Worm (Caenorhabditis elegans): ENCODE results near the gene srw-142.

srw-142 gene

ce11 chrV:2958202-2958601 lies at the start of gene srw-142:
TSS of gene srw-142 (minus strand) at chrV:2958302.
- no peak for TF ChIP-seq nhr-2 (tag; optimal IDR thresholded peaks at IDR 0.05)
- no peak for TF ChIP-seq zip-8 (tag; optimal IDR thresholded peaks at IDR 0.05)
- no peak for TF ChIP-seq unc-39 (tag; optimal IDR thresholded peaks at IDR 0.05)
- no peak for TF ChIP-seq ceh-39 (tag; optimal IDR thresholded peaks at IDR 0.05)
- no peak for TF ChIP-seq sptf-1 (tag; optimal IDR thresholded peaks at IDR 0.05)
- TF ChIP-seq snpc-4 (tag; optimal IDR thresholded peaks at IDR 0.05): no peak
- TF ChIP-seq unc-120 (tag; optimal IDR thresholded peaks at IDR 0.05; ENCODE audit: poor library complexity, severe bottlenecking): no peak
- no peak for TF ChIP-seq nhr-237 (tag; optimal IDR thresholded peaks at IDR 0.05)
- no peak for TF ChIP-seq ceh-43 (GFP tag; optimal IDR thresholded peaks at IDR 0.05)
- TF ChIP-seq lsy-2 (tag; optimal IDR thresholded peaks at IDR 0.05): no peak
- TF ChIP-seq ceh-83 (GFP tag; optimal IDR thresholded peaks at IDR 0.05): no peak
- TF ChIP-seq flh-1 (GFP tag; optimal IDR thresholded peaks at IDR 0.05): no peak
- no peak for TF ChIP-seq lin-32 (GFP tag; optimal IDR thresholded peaks at IDR 0.05)
- TF ChIP-seq elt-3 (tag; optimal IDR thresholded peaks at IDR 0.05): no peak

- no peak for TF ChIP-seq zip-8 (tag; optimal IDR thresholded peaks at IDR 0.05)
- no peak for TF ChIP-seq sem-2 (GFP tag; optimal IDR thresholded peaks at IDR 0.05)
- TF ChIP-seq nhr-2 (tag; optimal IDR thresholded peaks at IDR 0.05): no peak
- TF ChIP-seq elt-3 (tag; optimal IDR thresholded peaks at IDR 0.05): no peak
- no peak for TF ChIP-seq unc-120 (tag; optimal IDR thresholded peaks at IDR 0.05; ENCODE audit: poor library complexity, severe bottlenecking)
- TF ChIP-seq ceh-43 (GFP tag; optimal IDR thresholded peaks at IDR 0.05): no peak
- no peak for TF ChIP-seq ham-2 (GFP tag; optimal IDR thresholded peaks at IDR 0.05)
- no peak for TF ChIP-seq sptf-1 (tag; optimal IDR thresholded peaks at IDR 0.05)
- TF ChIP-seq cnd-1 (tag; optimal IDR thresholded peaks at IDR 0.05): no peak
- TF ChIP-seq lsy-2 (tag; optimal IDR thresholded peaks at IDR 0.05): no peak
- TF ChIP-seq nhr-237 (tag; optimal IDR thresholded peaks at IDR 0.05): no peak
- no peak for TF ChIP-seq M03D4.4 (tag; optimal IDR thresholded peaks at IDR 0.05)
- no peak for TF ChIP-seq ceh-83 (GFP tag; optimal IDR thresholded peaks at IDR 0.05)
- no peak for TF ChIP-seq blmp-1 (tag; optimal IDR thresholded peaks at IDR 0.05)
- no peak for TF ChIP-seq hlh-1 (tag; optimal IDR thresholded peaks at IDR 0.05)
- TF ChIP-seq pha-4 (tag; optimal IDR thresholded peaks at IDR 0.05): no peak
- no peak for TF ChIP-seq unc-62 (GFP tag; optimal IDR thresholded peaks at IDR 0.05)
These were observed 47.9 kb upstream of the srw-142 start, which contains the start of gene srw-112 for ce11 chrV:3005964-3006363. TSS of gene srw-112 (minus strand) at chrV:3006064.

- TF ChIP-seq nhr-76 (tag; optimal IDR thresholded peaks at IDR 0.05) (no peak), nhr-12 (tag; optimal IDR thresholded peaks at IDR 0.05) (no peak), elt-3 (tag; optimal IDR thresholded peaks at IDR 0.05) (no peak), lin-32 (GFP tag; optimal IDR thresholded peaks at IDR 0.05) (no peak), elt-1 (tag; optimal IDR thresholded peaks at IDR 0.05; ENCODE audit: borderline replicate concordance, insufficient read depth) (no peak), lsy-2 (tag; optimal IDR thresholded peaks at IDR 0.05) (no peak), sem-2 (GFP tag; optimal IDR thresholded peaks at IDR 0.05) (no peak), snpc-4 (tag; optimal IDR thresholded peaks at IDR 0.05) (no peak), tbx-8 (GFP tag; optimal IDR thresholded peaks at IDR 0.05) (no peak), zip-8 (tag; optimal IDR thresholded peaks at IDR 0.05) (no peak), sptf-1 (tag; optimal IDR thresholded peaks at IDR 0.05) (no peak), ceh-43 (GFP tag; optimal IDR thresholded peaks at IDR 0.05) (no peak), flh-1 (GFP tag; optimal IDR thresholded peaks at IDR 0.05) (no peak), M03D4.4 (tag; optimal IDR thresholded peaks at IDR 0.05) (no peak), unc-39 (tag; optimal IDR thresholded peaks at IDR 0.05) (no peak)
These were observed 41.6 kb upstream of the srw-142 start, which contains the start of gene srw-119 for ce11 chrV:2999736-3000135. TSS of gene srw-119 (minus strand) at chrV:2999836.

ce11 chrV:2996105-2996504 lies 38.0 kb upstream of the srw-142 start, which contains the start of gene srw-120:
TSS of gene srw-120 (minus strand) at chrV:2996205.
- TF ChIP-seq lin-13 (tag; optimal IDR thresholded peaks at IDR 0.05) (no peak), mab-5 (tag; optimal IDR thresholded peaks at IDR 0.05) (no peak), ham-2 (GFP tag; optimal IDR thresholded peaks at IDR 0.05) (no peak), cnd-1 (tag; optimal IDR thresholded peaks at IDR 0.05) (no peak), elt-1 (tag; optimal IDR thresholded peaks at IDR 0.05; ENCODE audit: borderline replicate concordance, insufficient read depth) (no peak), pha-4 (tag; optimal IDR thresholded peaks at IDR 0.05) (no peak), nhr-237 (tag; optimal IDR thresholded peaks at IDR 0.05) (no peak), ceh-83 (GFP tag; optimal IDR thresholded peaks at IDR 0.05) (no peak), snpc-4 (tag; optimal IDR thresholded peaks at IDR 0.05) (no peak), M03D4.4 (tag; optimal IDR thresholded peaks at IDR 0.05) (no peak), sem-2 (GFP tag; optimal IDR thresholded peaks at IDR 0.05) (no peak), drap-1 (GFP tag; optimal IDR thresholded peaks at IDR 0.05) (no peak)

- TF ChIP-seq sem-2 (GFP tag; optimal IDR thresholded peaks at IDR 0.05) (no peak), ztf-11 (tag; optimal IDR thresholded peaks at IDR 0.05) (no peak), elt-1 (tag; optimal IDR thresholded peaks at IDR 0.05; ENCODE audit: borderline replicate concordance, insufficient read depth) (no peak), mab-5 (tag; optimal IDR thresholded peaks at IDR 0.05) (no peak)
These were observed 35.7 kb upstream of the srw-142 start, which contains the start of gene srw-115 for ce11 chrV:2993816-2994215. TSS of gene srw-115 (minus strand) at chrV:2993916.
